Fruit fly (Drosophila melanogaster) Kc167 (cell line): ENCODE data around the gene CG42536.

Experiments
- h ChIP-seq: fragments of >200 bp; optimal IDR thresholded peaks from 3 replicates; lab custom pipeline; 2018; ENCODE audit warnings: missing external identifiers
- insv ChIP-seq: fragments of >200 bp; optimal IDR thresholded peaks from 3 replicates; lab custom pipeline; 2018; ENCODE audit warnings: missing external identifiers
- psq ChIP-seq: fragments of >200 bp; optimal IDR thresholded peaks from 2 replicates; lab custom pipeline; 2017; ENCODE audit warnings: missing external identifiers
- ttk ChIP-seq: sonication (Bioruptor generic); optimal IDR thresholded peaks from 2 replicates; lab custom pipeline; 2017; ENCODE audit warnings: missing external identifiers

DNA sequence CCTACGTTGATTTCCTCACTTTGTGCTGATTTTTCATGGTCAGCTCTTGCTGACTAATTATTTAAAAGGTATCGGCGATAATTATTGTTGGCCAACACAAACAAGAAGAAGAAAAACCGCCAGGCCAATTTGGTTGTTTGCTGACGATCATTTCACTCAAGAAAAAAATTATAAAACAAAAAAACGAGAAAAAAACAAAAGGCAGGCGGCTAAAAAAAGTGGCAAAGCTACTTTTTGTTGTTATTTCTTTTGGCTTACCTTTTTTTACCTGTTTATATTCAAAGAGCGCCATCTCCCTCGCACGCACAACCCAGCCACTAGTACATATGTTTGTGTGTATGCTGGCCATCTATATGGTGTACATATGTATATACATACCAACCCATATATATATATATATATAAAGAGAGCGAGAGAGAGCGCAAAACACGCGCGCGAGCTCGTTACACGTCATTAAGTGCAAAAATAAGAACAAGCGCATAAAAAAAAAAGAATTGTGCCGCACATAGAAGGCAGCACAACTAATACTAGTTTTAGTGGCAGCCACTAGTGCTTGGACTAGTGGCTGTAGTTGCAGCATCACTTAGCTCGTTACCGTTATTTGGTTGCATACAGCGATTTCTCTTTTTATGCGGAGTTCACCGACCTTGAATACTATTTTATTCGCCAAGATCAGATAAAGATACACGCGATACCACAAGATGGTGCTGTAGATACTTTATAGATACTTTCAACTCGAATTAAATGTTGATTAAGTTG is 45.9 kb upstream of the CG42536 start:
- TF ChIP-seq psq (no peak), insv (lab: Kevin White, UChicago) (no peak), ttk (lab: Kevin White, UChicago) (no peak), h (lab: Kevin White, UChicago) (no peak)
